Worm (Caenorhabditis elegans): ENCODE results near the gene sec-20.

The sec-20 gene

ce11 chrIII:209695-210091 lies 17.8 kb downstream of the sec-20 start, which contains the start of gene klp-20:
Gene klp-20 (plus strand): TSS chrIII:209992.
- TF ChIP-seq dpl-1 (GFP tag; optimal IDR thresholded peaks at IDR 0.05) (no peak), lin-15B (tag; optimal IDR thresholded peaks at IDR 0.05) (no peak), tlp-1 (tag; optimal IDR thresholded peaks at IDR 0.05) (no peak), alr-1 (tag; optimal IDR thresholded peaks at IDR 0.05; ENCODE audit: borderline replicate concordance) (no peak), blmp-1 (tag; optimal IDR thresholded peaks at IDR 0.05) (no peak), nhr-71 (tag; optimal IDR thresholded peaks at IDR 0.05) (no peak), nhr-11 (tag; optimal IDR thresholded peaks at IDR 0.05) (no peak), nhr-84 (tag; optimal IDR thresholded peaks at IDR 0.05) (no peak), mab-9 (GFP tag; IDR thresholded peaks at IDR 0.05) (no peak)

DNA sequence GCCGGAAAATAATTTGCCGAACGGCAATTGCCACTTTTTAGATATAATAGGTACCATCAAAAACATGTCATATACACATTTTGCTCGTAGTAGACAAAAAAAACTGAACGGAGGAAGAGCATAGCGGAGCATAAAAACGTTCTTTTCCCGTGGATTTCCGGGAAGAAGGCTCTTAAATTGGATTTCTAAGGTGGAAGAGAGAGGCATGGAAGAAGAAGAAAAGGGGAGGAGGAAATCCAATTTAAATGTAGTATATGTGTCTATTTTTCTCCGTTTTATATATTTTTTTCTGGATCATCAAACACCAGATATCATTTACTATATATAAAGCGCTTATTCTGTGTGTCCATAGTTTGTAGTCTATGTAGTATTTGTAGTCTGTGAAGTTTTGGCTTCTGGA lies 19.5 kb downstream of the sec-20 start:
- TF ChIP-seq irx-1 (tag; optimal IDR thresholded peaks at IDR 0.05) (no peak), tlp-1 (tag; optimal IDR thresholded peaks at IDR 0.05) (no peak), efl-3 (GFP tag; optimal IDR thresholded peaks at IDR 0.05) (no peak), sox-4 (tag; optimal IDR thresholded peaks at IDR 0.05) (no peak), fkh-10 (GFP tag; optimal IDR thresholded peaks at IDR 0.05) (peak; percentile 46), nhr-84 (tag; optimal IDR thresholded peaks at IDR 0.05) (no peak), lin-14 (GFP tag; optimal IDR thresholded peaks at IDR 0.05) (peak; percentile 31), isw-1 (GFP tag; IDR thresholded peaks at IDR 0.05) (no peak), aly-2 (tag; optimal IDR thresholded peaks at IDR 0.05) (no peak), jun-1 (tag; optimal IDR thresholded peaks at IDR 0.05) (no peak), lin-39 (tag; optimal IDR thresholded peaks at IDR 0.05) (no peak)

ce11 chrIII:220368-220767 lies 28.5 kb downstream of the sec-20 start:
- TF ChIP-seq snu-23 (GFP tag; optimal IDR thresholded peaks at IDR 0.05) (peak; percentile 5), efl-1 (optimal IDR thresholded peaks at IDR 0.05) (peak; percentile 15 to 26), efl-1 (GFP tag; optimal IDR thresholded peaks at IDR 0.05 in 1 of 2) (no peak), ceh-82 (tag; optimal IDR thresholded peaks at IDR 0.05) (peak in 1 of 3 experiments; percentile 32), fkh-8 (tag; optimal IDR thresholded peaks at IDR 0.05) (peak; percentile 43), ztf-11 (tag; optimal IDR thresholded peaks at IDR 0.05) (no peak), ets-5 (GFP tag; IDR thresholded peaks at IDR 0.05) (no peak), sox-4 (tag; optimal IDR thresholded peaks at IDR 0.05) (no peak)

- no peak for TF ChIP-seq efl-1 (optimal IDR thresholded peaks at IDR 0.05)
- no peak for TF ChIP-seq efl-1 (GFP tag; optimal IDR thresholded peaks at IDR 0.05 in 1 of 2)
- no peak for TF ChIP-seq fkh-4 (tag; optimal IDR thresholded peaks at IDR 0.05; ENCODE audit: borderline replicate concordance)
- TF ChIP-seq nhr-71 (tag; optimal IDR thresholded peaks at IDR 0.05): no peak
- TF ChIP-seq alr-1 (tag; optimal IDR thresholded peaks at IDR 0.05; ENCODE audit: borderline replicate concordance): no peak
- TF ChIP-seq elt-3 (tag; optimal IDR thresholded peaks at IDR 0.05): no peak
- no peak for TF ChIP-seq vab-15 (tag; optimal IDR thresholded peaks at IDR 0.05)
- TF ChIP-seq skn-1 (tag; optimal IDR thresholded peaks at IDR 0.05): no peak
- TF ChIP-seq nhr-12 (tag; optimal IDR thresholded peaks at IDR 0.05): no peak
- TF ChIP-seq tlp-1 (tag; optimal IDR thresholded peaks at IDR 0.05): no peak
- TF ChIP-seq rnt-1 (tag; optimal IDR thresholded peaks at IDR 0.05): no peak
- no peak for TF ChIP-seq lin-13 (GFP tag; optimal IDR thresholded peaks at IDR 0.05)
- no peak for TF ChIP-seq ceh-90 (tag; optimal IDR thresholded peaks at IDR 0.05)
- TF ChIP-seq pqm-1 (tag; optimal IDR thresholded peaks at IDR 0.05): no peak
Observed at ce11 chrIII:222508-222907, 30.6 kb downstream of the sec-20 start.

DNA sequence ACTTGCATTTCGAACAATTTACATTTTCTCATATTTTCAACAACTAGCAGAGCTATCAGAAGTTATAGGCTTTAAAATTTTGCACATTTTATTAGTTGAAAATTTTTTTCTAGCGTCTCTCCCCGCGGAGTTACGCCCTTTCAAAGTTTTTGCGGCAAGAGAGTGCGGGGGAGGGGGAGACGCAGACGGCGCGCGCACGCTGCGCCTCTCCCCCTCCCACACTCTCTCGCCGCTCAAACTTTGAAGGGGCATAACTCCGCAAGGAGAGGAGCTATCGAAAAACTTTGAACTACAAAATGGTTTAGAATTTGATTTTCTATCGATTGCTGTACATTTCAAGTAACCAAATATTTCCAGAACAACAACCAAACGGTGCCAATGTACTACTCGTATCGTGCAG lies 35.1 kb downstream of the sec-20 start:
- TF ChIP-seq pqm-1 (tag; optimal IDR thresholded peaks at IDR 0.05): no peak
- no peak for TF ChIP-seq vab-15 (tag; optimal IDR thresholded peaks at IDR 0.05)
- no peak for TF ChIP-seq nhr-11 (tag; optimal IDR thresholded peaks at IDR 0.05)
- TF ChIP-seq snpc-4 (tag; optimal IDR thresholded peaks at IDR 0.05): no peak
- TF ChIP-seq fkh-8 (tag; optimal IDR thresholded peaks at IDR 0.05): no peak
- TF ChIP-seq efl-1 (optimal IDR thresholded peaks at IDR 0.05): no peak
- no peak for TF ChIP-seq efl-1 (GFP tag; optimal IDR thresholded peaks at IDR 0.05 in 1 of 2)
- TF ChIP-seq unc-130 (tag; optimal IDR thresholded peaks at IDR 0.05): no peak
- TF ChIP-seq lin-14 (GFP tag; optimal IDR thresholded peaks at IDR 0.05): no peak
- no peak for TF ChIP-seq tlp-1 (tag; optimal IDR thresholded peaks at IDR 0.05)
- no peak for TF ChIP-seq fkh-4 (tag; optimal IDR thresholded peaks at IDR 0.05; ENCODE audit: borderline replicate concordance)
- no peak for TF ChIP-seq pag-3 (tag; optimal IDR thresholded peaks at IDR 0.05; ENCODE audit: borderline replicate concordance, insufficient read depth)
- no peak for TF ChIP-seq lin-39 (tag; optimal IDR thresholded peaks at IDR 0.05)
